Worm (Caenorhabditis elegans) whole organism, dauer: ENCODE results near the gene F21C10.18.

Experiments
- unc-62 ChIP-seq: sonication (generic microtip); optimal IDR thresholded peaks from 2 replicates; lab custom pipeline; 2017; ENCODE audit warnings: missing biosample characterization, missing genetic modification reagents, missing genetic modification characterization

Gene F21C10.18

DNA sequence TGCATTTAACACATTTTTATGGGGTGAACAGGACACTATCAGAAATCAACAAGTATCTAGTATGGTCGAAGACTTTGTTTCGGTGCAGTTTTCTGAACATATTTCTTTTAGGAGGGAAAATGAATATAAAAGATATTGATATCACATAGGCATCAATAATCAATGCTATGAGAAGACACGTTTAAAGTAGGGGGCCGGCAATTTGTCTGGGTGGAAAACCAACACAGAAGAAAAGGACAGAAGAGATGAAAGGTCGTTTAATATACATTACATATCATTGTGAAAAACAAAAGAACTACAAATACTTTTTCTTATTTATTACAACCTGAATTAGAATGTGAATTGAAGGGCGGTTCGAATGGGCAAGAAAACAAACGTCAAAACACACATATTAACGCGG, 44.0 kb downstream of the F21C10.18 start:
- no peak for TF ChIP-seq unc-62 (GFP tag; lab: Kevin White, UChicago)

DNA sequence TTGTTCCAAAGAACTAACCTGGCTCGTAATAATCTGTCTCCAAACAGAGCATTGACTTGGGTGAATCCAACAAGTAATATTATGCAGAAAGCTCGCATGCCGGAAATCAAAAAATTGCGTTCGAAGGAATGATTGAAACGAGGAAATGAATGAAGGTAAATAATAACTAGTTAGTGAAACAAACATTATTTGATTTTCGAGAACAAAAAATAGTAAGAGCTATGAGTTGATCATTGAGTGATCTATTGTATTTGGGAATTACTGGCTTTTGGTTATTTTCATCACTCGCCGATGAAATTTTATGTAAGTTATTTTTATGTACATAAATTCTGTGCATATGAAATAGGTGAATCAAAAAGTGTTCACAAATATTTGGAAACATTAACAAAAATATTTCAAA, 46.5 kb downstream of the F21C10.18 start, which contains the start of gene B0222.5:
B0222.5 (minus strand) TSS at position 101 of the 400 bp plus-strand sequence.
- no peak for TF ChIP-seq unc-62 (GFP tag; lab: Kevin White, UChicago)

DNA sequence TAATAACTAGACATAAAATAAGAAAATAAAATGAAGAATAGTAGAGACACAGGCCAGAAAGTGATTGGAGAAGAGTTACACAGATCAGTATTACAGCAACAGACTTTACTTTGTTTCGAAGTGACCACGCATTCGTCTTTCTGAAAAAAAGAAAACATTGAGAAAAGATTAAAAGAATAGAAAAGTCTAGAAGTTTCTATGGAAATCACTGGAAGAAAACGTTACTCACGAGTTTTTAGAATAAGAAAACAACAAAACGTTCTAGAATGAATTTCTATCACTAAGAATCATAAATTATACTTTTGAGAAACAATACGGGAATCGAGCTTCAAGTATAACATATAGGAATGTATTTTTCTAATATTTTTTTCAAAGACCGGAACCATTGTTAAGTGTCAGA, 47.3 kb downstream of the F21C10.18 start:
- no peak for TF ChIP-seq unc-62 (GFP tag; lab: Kevin White, UChicago)

DNA sequence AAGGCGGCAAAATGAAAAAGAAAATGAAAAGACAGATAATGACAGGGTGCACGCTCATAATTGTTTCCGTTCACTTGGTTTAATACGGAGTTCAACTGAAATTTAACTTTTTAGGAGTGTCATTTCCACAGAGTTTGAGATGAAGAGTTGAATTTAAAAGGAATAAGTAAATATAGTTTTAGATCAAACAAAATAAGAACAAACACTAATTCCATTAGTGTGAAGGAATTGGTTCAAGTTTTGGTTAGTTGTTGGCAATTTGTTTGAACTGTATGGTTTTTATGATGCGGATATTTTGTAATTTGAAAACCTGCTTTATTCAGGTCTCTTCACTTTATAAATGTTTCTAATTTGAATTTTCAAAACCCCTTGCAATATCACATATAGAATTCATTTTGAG, 48.4 kb downstream of the F21C10.18 start, which contains the start of gene B0222.15:
B0222.15 (minus strand) TSS at position 101 of the 400 bp plus-strand sequence.
- TF ChIP-seq unc-62 (GFP tag; lab: Kevin White, UChicago), result no peak

DNA sequence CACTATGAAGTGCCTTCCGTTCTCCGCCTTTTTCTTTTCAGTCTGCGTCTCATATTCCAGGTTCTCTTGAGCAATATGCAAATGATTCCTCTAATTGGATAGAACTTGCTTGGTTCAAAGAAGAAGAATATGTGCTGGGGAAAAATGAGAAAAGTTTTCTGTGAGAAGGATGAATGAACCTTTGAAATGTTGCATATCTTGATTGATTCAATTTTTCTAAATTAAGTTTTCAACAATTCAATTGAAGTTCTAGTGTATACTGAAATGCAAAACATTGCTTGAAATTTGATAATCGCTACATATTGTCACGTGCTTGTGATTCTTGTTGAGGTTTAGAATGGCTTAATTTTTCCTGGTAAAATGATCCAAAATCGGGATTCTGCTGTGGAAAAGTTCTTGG, 49.3 kb downstream of the F21C10.18 start:
- TF ChIP-seq unc-62 (GFP tag; lab: Kevin White, UChicago), result no peak
